Worm (Caenorhabditis elegans): ENCODE results near the gene jmjd-3.1.

jmjd-3.1 gene

DNA sequence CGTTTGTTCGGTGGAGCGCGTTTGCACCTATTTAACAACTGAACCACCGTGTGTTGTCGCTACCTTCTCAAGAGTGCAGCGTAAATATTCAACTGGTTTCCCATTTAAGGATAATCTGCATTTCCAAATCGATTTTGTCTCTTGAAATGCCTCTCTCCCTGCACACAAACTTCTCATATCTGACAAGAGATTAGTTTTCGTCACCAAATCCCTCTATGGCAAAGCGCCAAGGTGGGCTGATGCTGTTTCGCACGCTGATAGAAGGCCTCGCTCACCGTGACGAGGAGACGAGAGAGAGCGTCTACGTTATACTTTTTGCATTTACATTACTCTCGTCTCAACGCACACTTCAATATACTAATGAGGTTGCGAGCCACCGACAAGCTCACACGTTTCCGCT lies 28.9 kb downstream of the jmjd-3.1 start (continued):
- TF ChIP-seq ztf-11 (tag; optimal IDR thresholded peaks at IDR 0.05) = no peak
- TF ChIP-seq ceh-82 (tag; optimal IDR thresholded peaks at IDR 0.05) = no peak
- TF ChIP-seq hlh-17 (GFP tag; optimal IDR thresholded peaks at IDR 0.05; ENCODE audit: borderline replicate concordance) = no peak
- no peak for TF ChIP-seq pqm-1 (tag; optimal IDR thresholded peaks at IDR 0.05)

DNA sequence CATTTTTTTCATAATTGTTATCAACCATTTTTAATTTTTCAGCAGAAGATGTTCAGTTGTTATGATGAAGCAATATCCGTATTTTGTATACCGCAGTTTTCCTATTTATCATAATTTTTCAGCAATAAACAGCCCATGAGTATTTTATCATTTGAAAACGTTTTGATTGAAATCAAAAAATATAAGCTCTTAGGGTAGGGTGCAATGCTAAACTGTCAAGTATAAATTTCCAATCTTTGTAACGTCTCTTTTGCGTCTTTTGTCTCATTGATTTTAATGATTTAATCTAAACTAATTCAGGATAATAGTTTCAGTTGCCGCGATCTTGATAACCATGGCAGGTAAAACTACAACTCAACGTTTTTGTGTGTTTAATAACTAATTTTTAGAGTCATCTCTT lies 30.4 kb downstream of the jmjd-3.1 start, which contains the start of gene F18E9.1:
TSS of gene F18E9.1 (plus strand) at position 301 of the 400 bp plus-strand sequence.
- no peak for TF ChIP-seq aha-1 (tag; optimal IDR thresholded peaks at IDR 0.05)
- no peak for TF ChIP-seq hlh-17 (GFP tag; optimal IDR thresholded peaks at IDR 0.05; ENCODE audit: borderline replicate concordance)
- no peak for TF ChIP-seq lir-3 (tag; optimal IDR thresholded peaks at IDR 0.05; ENCODE audit: poor library complexity)
- no peak for TF ChIP-seq lin-15B (tag; optimal IDR thresholded peaks at IDR 0.05)
- no peak for TF ChIP-seq lin-35 (GFP tag; optimal IDR thresholded peaks at IDR 0.05)

ce11 chrX:8602722-8603427 lies 32.0 kb downstream of the jmjd-3.1 start:
- TF ChIP-seq lin-39 (tag; optimal IDR thresholded peaks at IDR 0.05) (no peak), tbx-2 (tag; optimal IDR thresholded peaks at IDR 0.05) (no peak), isw-1 (GFP tag; IDR thresholded peaks at IDR 0.05) (no peak), egl-27 (tag; optimal IDR thresholded peaks at IDR 0.05) (no peak), lin-15B (tag; optimal IDR thresholded peaks at IDR 0.05) (no peak), nhr-237 (tag; optimal IDR thresholded peaks at IDR 0.05) (no peak)

ce11 chrX:8604160-8604559 lies 33.3 kb downstream of the jmjd-3.1 start:
- TF ChIP-seq elt-2 (tag; optimal IDR thresholded peaks at IDR 0.05) (peak; percentile 29), mef-2 (tag; optimal IDR thresholded peaks at IDR 0.05) (no peak)

- peak; percentile 58 for TF ChIP-seq C16A3.4 (tag; optimal IDR thresholded peaks at IDR 0.05)
- TF ChIP-seq swsn-7 (tag; optimal IDR thresholded peaks at IDR 0.05) = peak; percentile 30
- TF ChIP-seq nhr-20 (tag; optimal IDR thresholded peaks at IDR 0.05) = peak; percentile 56
- no peak for TF ChIP-seq aha-1 (tag; optimal IDR thresholded peaks at IDR 0.05)
- TF ChIP-seq mep-1 (tag; optimal IDR thresholded peaks at IDR 0.05) = peak; percentile 69
- peak; percentile 7 for TF ChIP-seq tbx-2 (tag; optimal IDR thresholded peaks at IDR 0.05)
- TF ChIP-seq F16B12.6 (tag; optimal IDR thresholded peaks at IDR 0.05) = peak; percentile 88
- no peak for TF ChIP-seq nhr-84 (tag; optimal IDR thresholded peaks at IDR 0.05)
- peak; percentile 33 for TF ChIP-seq xbp-1 (tag; optimal IDR thresholded peaks at IDR 0.05)
- TF ChIP-seq ces-1 (GFP tag; optimal IDR thresholded peaks at IDR 0.05) = no peak
- TF ChIP-seq unc-62 (GFP tag; optimal IDR thresholded peaks at IDR 0.05) = no peak
- TF ChIP-seq C34B4.2 (tag; optimal IDR thresholded peaks at IDR 0.05) = no peak
- peak; percentile 45 for TF ChIP-seq nhr-47 (tag; optimal IDR thresholded peaks at IDR 0.05)
- TF ChIP-seq mdl-1 (tag; optimal IDR thresholded peaks at IDR 0.05) = peak in 1 of 2 experiments; percentile 38
- no peak for TF ChIP-seq nhr-19 (GFP tag; conservative IDR thresholded peaks at IDR 0.05)
- no peak for TF ChIP-seq lin-15B (tag; optimal IDR thresholded peaks at IDR 0.05)
- TF ChIP-seq efl-3 (GFP tag; optimal IDR thresholded peaks at IDR 0.05) = no peak
- peak; percentile 5 to 65 (median 55) for TF ChIP-seq dpl-1 (GFP tag; optimal IDR thresholded peaks at IDR 0.05)
- peak; percentile 35 for TF ChIP-seq blmp-1 (tag; optimal IDR thresholded peaks at IDR 0.05)
- peak in 2 of 3 experiments; percentile 4 to 51 for TF ChIP-seq ceh-82 (tag; optimal IDR thresholded peaks at IDR 0.05)
- no peak for TF ChIP-seq elt-3 (tag; optimal IDR thresholded peaks at IDR 0.05)
- TF ChIP-seq vab-15 (tag; optimal IDR thresholded peaks at IDR 0.05) = no peak
- no peak for TF ChIP-seq fkh-10 (GFP tag; optimal IDR thresholded peaks at IDR 0.05)
- TF ChIP-seq nhr-90 (tag; optimal IDR thresholded peaks at IDR 0.05; ENCODE audit: poor library complexity) = peak; percentile 32
- no peak for TF ChIP-seq ztf-11 (tag; optimal IDR thresholded peaks at IDR 0.05)
- no peak for TF ChIP-seq tlp-1 (tag; optimal IDR thresholded peaks at IDR 0.05)
- no peak for TF ChIP-seq hlh-17 (GFP tag; optimal IDR thresholded peaks at IDR 0.05; ENCODE audit: borderline replicate concordance)
- no peak for TF ChIP-seq nhr-76 (tag; optimal IDR thresholded peaks at IDR 0.05)
- peak; percentile 61 for TF ChIP-seq snu-23 (GFP tag; optimal IDR thresholded peaks at IDR 0.05)
- no peak for TF ChIP-seq aly-2 (tag; optimal IDR thresholded peaks at IDR 0.05)
- peak; percentile 49 for TF ChIP-seq nhr-71 (tag; optimal IDR thresholded peaks at IDR 0.05)
- TF ChIP-seq rnt-1 (tag; optimal IDR thresholded peaks at IDR 0.05) = peak; percentile 34
- TF ChIP-seq fkh-8 (tag; optimal IDR thresholded peaks at IDR 0.05) = peak; percentile 23
Observed at ce11 chrX:8605005-8605404, 34.2 kb downstream of the jmjd-3.1 start, which contains the start of the genes H35N09.2 and H35N09.1. H35N09.2 (minus strand) TSS chrX:8605058. H35N09.1 (plus strand) TSS chrX:8605339.
